Worm (Caenorhabditis elegans) whole organism, L3 larva: ENCODE measurements around the gene C05B5.12.
A peak's percentile ranks its signal among the peaks of the same experiment; 100 is the strongest.

Experiments used
- R02D3.7 ChIP-seq: fragments of 150-350 bp; optimal IDR thresholded peaks from 2 replicates; lab custom pipeline; 2014; ENCODE audit warnings: missing biosample characterization, missing genetic modification characterization
- aly-2 ChIP-seq: fragments of 150-350 bp; optimal IDR thresholded peaks from 2 replicates; lab custom pipeline; 2014; ENCODE audit warnings: missing biosample characterization, missing genetic modification characterization
- ama-1 ChIP-seq: fragments of 150-350 bp; optimal IDR thresholded peaks from 2 replicates; lab custom pipeline; 2018
- ceh-16 ChIP-seq: sonication (generic microtip); optimal IDR thresholded peaks from 2 replicates; lab custom pipeline; 2017; ENCODE audit warnings: missing biosample characterization, missing genetic modification characterization
- ceh-9 ChIP-seq: sonication (generic microtip); optimal IDR thresholded peaks from 2 replicates; lab custom pipeline; 2018; ENCODE audit warnings: missing biosample characterization, missing genetic modification characterization
- daf-12 ChIP-seq: fragments of 150-350 bp; optimal IDR thresholded peaks from 2 replicates; lab custom pipeline; 2014; ENCODE audit warnings: missing biosample characterization, missing genetic modification reagents, missing genetic modification characterization
- egl-27 ChIP-seq: sonication (generic microtip); optimal IDR thresholded peaks from 4 replicates; lab custom pipeline; 2017; ENCODE audit warnings: missing biosample characterization, missing genetic modification reagents, missing genetic modification characterization
- elt-1 ChIP-seq: fragments of 150-350 bp; optimal IDR thresholded peaks from 2 replicates; lab custom pipeline; 2014; ENCODE audit warnings: missing biosample characterization, missing genetic modification characterization
- elt-2 ChIP-seq: sonication (generic microtip); optimal IDR thresholded peaks from 2 replicates; lab custom pipeline; 2016; ENCODE audit warnings: missing genetic modification reagents, mild to moderate bottlenecking, missing genetic modification characterization, missing compliant biosample characterization
- elt-3 ChIP-seq, 3 experiments: fragments of 150-350 bp in 1 of 3; sonication (generic microtip) in 2 of 3; optimal IDR thresholded peaks; 2 replicates in 2 of 3; 4 replicates in 1 of 3; lab custom pipeline; 2014 to 2017; ENCODE audit warnings: missing biosample characterization in 3 of 3, missing genetic modification characterization in 3 of 3
- eor-1 ChIP-seq, 2 experiments: fragments of 150-350 bp; optimal IDR thresholded peaks; 2 replicates each; lab custom pipeline; 2014 to 2018; ENCODE audit warnings: missing biosample characterization in 2 of 2, missing genetic modification characterization in 2 of 2
- fkh-10 ChIP-seq: sonication (generic microtip); optimal IDR thresholded peaks from 2 replicates; lab custom pipeline; 2017; ENCODE audit warnings: missing biosample characterization, missing genetic modification reagents, missing genetic modification characterization
- fkh-2 ChIP-seq: fragments of 150-350 bp; optimal IDR thresholded peaks from 2 replicates; lab custom pipeline; 2014; ENCODE audit warnings: missing biosample characterization, missing genetic modification reagents, missing genetic modification characterization
- fos-1 ChIP-seq: fragments of 150-350 bp; optimal IDR thresholded peaks from 2 replicates; lab custom pipeline; 2014; ENCODE audit warnings: missing biosample characterization, missing genetic modification characterization
- hmg-11 ChIP-seq: sonication (generic microtip); optimal IDR thresholded peaks from 2 replicates; lab custom pipeline; 2016; ENCODE audit warnings: missing genetic modification characterization, missing compliant biosample characterization
- jun-1 ChIP-seq: fragments of 150-350 bp; optimal IDR thresholded peaks from 2 replicates; lab custom pipeline; 2014; ENCODE audit warnings: missing biosample characterization, missing genetic modification reagents, missing genetic modification characterization
- lin-15B ChIP-seq: fragments of 150-350 bp; optimal IDR thresholded peaks from 2 replicates; lab custom pipeline; 2014; ENCODE audit warnings: missing biosample characterization, missing genetic modification characterization
- lin-39 ChIP-seq: fragments of 150-350 bp; optimal IDR thresholded peaks from 2 replicates; lab custom pipeline; 2018; ENCODE audit warnings: missing biosample characterization, missing genetic modification reagents, missing genetic modification characterization
- lsy-12 ChIP-seq: sonication (generic microtip); optimal IDR thresholded peaks from 2 replicates; lab custom pipeline; 2016; ENCODE audit warnings: mild to moderate bottlenecking, missing genetic modification characterization, missing compliant biosample characterization
- mml-1 ChIP-seq: fragments of 150-350 bp; sonication (generic microtip); optimal IDR thresholded peaks from 3 replicates; lab custom pipeline; 2014; ENCODE audit warnings: missing biosample characterization, missing genetic modification characterization
- nfya-1 ChIP-seq: sonication (generic microtip); optimal IDR thresholded peaks from 2 replicates; lab custom pipeline; 2017; ENCODE audit warnings: missing genetic modification characterization, mild to moderate bottlenecking, missing compliant biosample characterization, antibody characterized with exemption, moderate library complexity; ENCODE audit not compliant: insufficient read depth
- nhr-11 ChIP-seq: fragments of 150-350 bp; optimal IDR thresholded peaks from 2 replicates; lab custom pipeline; 2014; ENCODE audit warnings: missing biosample characterization, missing genetic modification characterization
- nhr-12 ChIP-seq: fragments of 150-350 bp; optimal IDR thresholded peaks from 2 replicates; lab custom pipeline; 2014; ENCODE audit warnings: missing biosample characterization, missing genetic modification characterization
- nhr-23 ChIP-seq: fragments of 150-350 bp; optimal IDR thresholded peaks from 2 replicates; lab custom pipeline; 2014; ENCODE audit warnings: missing biosample characterization, missing genetic modification reagents, missing genetic modification characterization
- nhr-237 ChIP-seq: fragments of 150-350 bp; optimal IDR thresholded peaks from 2 replicates; lab custom pipeline; 2014; ENCODE audit warnings: missing biosample characterization, missing genetic modification characterization
- nhr-28 ChIP-seq: fragments of 150-350 bp; optimal IDR thresholded peaks from 2 replicates; lab custom pipeline; 2014; ENCODE audit warnings: missing biosample characterization, missing genetic modification characterization
- nhr-77 ChIP-seq: fragments of 150-350 bp; optimal IDR thresholded peaks from 2 replicates; lab custom pipeline; 2014; ENCODE audit warnings: missing biosample characterization, missing genetic modification characterization
- pha-4 ChIP-seq: fragments of 150-350 bp; optimal IDR thresholded peaks from 2 replicates; lab custom pipeline; 2014; ENCODE audit warnings: missing biosample characterization, missing genetic modification reagents, missing genetic modification characterization
- pqm-1 ChIP-seq: fragments of 150-350 bp; optimal IDR thresholded peaks from 2 replicates; lab custom pipeline; 2017; ENCODE audit warnings: missing biosample characterization, missing genetic modification characterization, inconsistent platforms
- sea-2 ChIP-seq: fragments of 150-350 bp; sonication (generic microtip); optimal IDR thresholded peaks from 4 replicates; lab custom pipeline; 2014; ENCODE audit warnings: missing biosample characterization, missing genetic modification reagents, missing genetic modification characterization
- skn-1 ChIP-seq: fragments of 150-350 bp; optimal IDR thresholded peaks from 2 replicates; lab custom pipeline; 2014; ENCODE audit warnings: missing biosample characterization, missing genetic modification characterization
- snpc-4 ChIP-seq: fragments of 150-350 bp; optimal IDR thresholded peaks from 2 replicates; lab custom pipeline; 2014; ENCODE audit warnings: missing biosample characterization, missing genetic modification characterization
- tbx-2 ChIP-seq: sonication (generic microtip); optimal IDR thresholded peaks from 2 replicates; lab custom pipeline; 2016; ENCODE audit warnings: mild to moderate bottlenecking, missing genetic modification characterization, missing compliant biosample characterization
- unc-39 ChIP-seq: sonication (generic microtip); optimal IDR thresholded peaks from 4 replicates; lab custom pipeline; 2017; ENCODE audit warnings: missing biosample characterization, missing genetic modification characterization
- unc-62 ChIP-seq: fragments of 150-350 bp; sonication (generic microtip); optimal IDR thresholded peaks from 4 replicates; lab custom pipeline; 2014; ENCODE audit warnings: missing biosample characterization, missing genetic modification reagents, missing genetic modification characterization
- ztf-11 ChIP-seq: fragments of 150-350 bp; optimal IDR thresholded peaks from 2 replicates; lab custom pipeline; 2014; ENCODE audit warnings: missing biosample characterization, missing genetic modification characterization

Gene C05B5.12

DNA sequence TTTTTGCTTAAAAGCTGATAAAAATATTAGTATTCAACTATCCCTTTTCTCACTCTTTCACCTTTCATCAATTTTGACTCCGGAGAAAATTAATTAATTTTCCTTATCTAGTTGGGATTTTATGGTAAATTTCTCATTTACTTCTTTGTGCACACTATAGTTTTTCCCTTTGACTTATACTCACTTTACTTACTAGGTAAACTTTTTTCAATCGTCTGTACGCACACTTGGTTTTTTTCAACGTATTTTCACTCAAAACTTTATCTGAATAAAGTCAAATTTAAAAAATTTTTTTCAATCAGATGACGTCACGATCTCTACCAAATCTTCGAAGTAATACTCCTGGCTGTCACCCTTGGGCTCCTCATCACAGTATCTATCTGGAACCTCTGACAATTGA is 25.0 kb downstream of the C05B5.12 start, which contains the start of gene C05B5.16:
Gene C05B5.16 (plus strand): TSS at position 301 of the 400 bp plus-strand sequence.
- TF ChIP-seq snpc-4 = no peak
- no peak for TF ChIP-seq tbx-2 (tag; lab: Kevin White, UChicago)
- TF ChIP-seq unc-39 (tag; lab: Kevin White, UChicago) = no peak
- no peak for TF ChIP-seq pqm-1 (tag; lab: Kevin White, UChicago)
- no peak for TF ChIP-seq mml-1 (tag; lab: Kevin White, UChicago)
- TF ChIP-seq R02D3.7 (tag; lab: Kevin White, UChicago) = no peak
- no peak for TF ChIP-seq daf-12 (tag; lab: Kevin White, UChicago)
- TF ChIP-seq ceh-9 (tag; lab: Kevin White, UChicago) = no peak
- TF ChIP-seq eor-1 (tag; optimal IDR thresholded peaks at IDR 0.05; lab: Kevin White, UChicago) = no peak
- TF ChIP-seq ztf-11 (tag; lab: Kevin White, UChicago) = no peak
- TF ChIP-seq lsy-12 (tag; lab: Kevin White, UChicago) = no peak
- TF ChIP-seq sea-2 (GFP tag; lab: Kevin White, UChicago) = no peak
- no peak for TF ChIP-seq nhr-28
- no peak for TF ChIP-seq nfya-1 (tag; lab: Kevin White, UChicago)
- TF ChIP-seq nhr-77 (tag; lab: Kevin White, UChicago) = no peak
- TF ChIP-seq nhr-11 = no peak
- no peak for TF ChIP-seq pha-4
- TF ChIP-seq ceh-16 (tag; lab: Kevin White, UChicago) = no peak
- TF ChIP-seq nhr-12 (tag; lab: Kevin White, UChicago) = no peak
- no peak for TF ChIP-seq ama-1 (lab: Kevin White, UChicago)

ce11 chrIII:10016413-10017051 is 29.4 kb downstream of the C05B5.12 start, which contains the start of gene rgs-1:
TSS of gene rgs-1 (minus strand) at chrIII:10016558.
- TF ChIP-seq nfya-1 (tag; lab: Kevin White, UChicago) = peak; percentile 77
- no peak for TF ChIP-seq ceh-9 (tag; lab: Kevin White, UChicago)
- peak; percentile 86 for TF ChIP-seq fkh-10 (GFP tag; lab: Kevin White, UChicago)
- TF ChIP-seq pha-4 = peak; percentile 5
- no peak for TF ChIP-seq fos-1 (tag; lab: Kevin White, UChicago)
- TF ChIP-seq skn-1 (tag; lab: Kevin White, UChicago) = peak; percentile 21
- TF ChIP-seq lin-15B (tag; lab: Kevin White, UChicago) = peak; percentile 28
- peak; percentile 25 for TF ChIP-seq snpc-4
- TF ChIP-seq mml-1 (tag; lab: Kevin White, UChicago) = no peak
- TF ChIP-seq hmg-11 = peak; percentile 79
- no peak for TF ChIP-seq nhr-77 (tag; lab: Kevin White, UChicago)

DNA sequence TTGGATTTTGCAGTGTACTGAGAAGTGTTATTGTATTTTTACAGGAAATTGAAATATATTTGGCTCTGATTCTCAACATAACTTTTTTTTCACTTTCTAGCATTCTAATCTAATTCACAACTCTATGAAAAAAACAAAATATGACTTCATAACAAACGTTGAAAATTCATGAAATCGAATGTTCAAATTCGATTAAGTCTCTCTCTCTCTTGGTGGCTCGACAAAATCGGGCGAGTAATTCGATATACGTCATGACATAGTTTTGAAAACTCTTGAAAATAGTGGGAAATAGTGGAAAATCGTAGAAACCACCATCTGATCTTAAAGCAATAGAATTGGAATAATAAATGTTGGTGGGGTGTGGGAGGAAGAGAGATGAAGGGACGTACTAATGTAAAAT is 30.8 kb downstream of the C05B5.12 start:
- no peak for TF ChIP-seq pha-4
- TF ChIP-seq aly-2 (tag; lab: Kevin White, UChicago) = no peak
- TF ChIP-seq jun-1 (tag; lab: Kevin White, UChicago) = no peak
- TF ChIP-seq egl-27 (tag; lab: Kevin White, UChicago) = no peak
- TF ChIP-seq nfya-1 (tag; lab: Kevin White, UChicago) = no peak
- no peak for TF ChIP-seq lin-39
- TF ChIP-seq fkh-10 (GFP tag; lab: Kevin White, UChicago) = no peak
- no peak for TF ChIP-seq fkh-2 (tag; lab: Kevin White, UChicago)
- TF ChIP-seq elt-1 = no peak
- TF ChIP-seq unc-62 (GFP tag; lab: Kevin White, UChicago) = no peak
- no peak for TF ChIP-seq elt-2 (tag; lab: Kevin White, UChicago)
- TF ChIP-seq ztf-11 (tag; lab: Kevin White, UChicago) = no peak
- TF ChIP-seq sea-2 (GFP tag; lab: Kevin White, UChicago) = no peak
- TF ChIP-seq nhr-12 (tag; lab: Kevin White, UChicago) = no peak
- no peak for TF ChIP-seq nhr-11
- TF ChIP-seq elt-3 (tag; optimal IDR thresholded peaks at IDR 0.05; lab: Kevin White, UChicago) = no peak
- TF ChIP-seq daf-12 (tag; lab: Kevin White, UChicago) = no peak
- TF ChIP-seq nhr-23 (tag; lab: Kevin White, UChicago) = no peak
- TF ChIP-seq mml-1 (tag; lab: Kevin White, UChicago) = no peak
- no peak for TF ChIP-seq unc-39 (tag; lab: Kevin White, UChicago)

DNA sequence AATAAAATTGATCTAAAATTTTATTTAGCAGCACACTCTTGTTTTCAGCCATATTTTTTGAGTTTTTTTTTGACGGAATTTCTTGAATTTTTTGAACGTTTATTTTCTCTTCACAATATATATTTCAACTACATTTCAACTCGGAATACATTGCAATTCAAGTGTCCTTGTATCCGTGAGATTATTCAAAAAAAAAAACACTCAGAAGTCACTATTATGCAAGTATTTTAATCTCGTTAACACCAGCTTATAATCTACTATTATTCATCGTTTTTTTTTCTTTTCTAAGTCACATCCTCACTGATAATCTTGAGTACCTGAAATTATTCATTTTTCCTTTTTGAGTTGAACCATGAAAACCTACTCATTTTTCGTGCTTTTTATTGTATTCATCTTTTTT is 36.3 kb downstream of the C05B5.12 start, which contains the start of gene ins-21:
Gene ins-21 (plus strand): TSS at position 301 of the 400 bp plus-strand sequence.
- TF ChIP-seq nhr-237 (no peak), aly-2 (tag; lab: Kevin White, UChicago) (no peak)
